Fruit fly (Drosophila melanogaster) whole organism, embryonic: Measurements from ENCODE around the gene CG43163.

ENCODE experiments used
- Asciz ChIP-seq: fragments of 200-800 bp; sonication (Bioruptor generic); optimal IDR thresholded peaks from 2 replicates; lab custom pipeline; 2017; ENCODE audit warnings: missing biosample characterization, mild to moderate bottlenecking, missing genetic modification characterization, missing genetic modification reagents
- Bteb2 ChIP-seq: fragments of 200-800 bp; sonication (Bioruptor generic); optimal IDR thresholded peaks from 2 replicates; lab custom pipeline; 2016; ENCODE audit warnings: missing biosample characterization, missing genetic modification characterization
- CG1024 ChIP-seq: fragments of 200-800 bp; sonication (Bioruptor generic); IDR thresholded peaks from 2 replicates; pipeline ENCODE4 v1.3.6; 2022; ENCODE audit warnings: missing biosample characterization, missing genetic modification characterization
- CG12155 ChIP-seq: fragments of 200-800 bp; sonication (Bioruptor generic); optimal IDR thresholded peaks from 3 replicates; lab custom pipeline; 2016; ENCODE audit warnings: missing biosample characterization, missing genetic modification characterization
- CG12942 ChIP-seq: fragments of 200-800 bp; sonication (Bioruptor generic); optimal IDR thresholded peaks from 3 replicates; lab custom pipeline; 2016; ENCODE audit warnings: missing biosample characterization, missing genetic modification characterization
- CG13624 ChIP-seq: fragments of 200-800 bp; sonication (Bioruptor generic); optimal IDR thresholded peaks from 2 replicates; lab custom pipeline; 2016; ENCODE audit warnings: missing biosample characterization, missing genetic modification characterization
- CG13894 ChIP-seq: fragments of 200-800 bp; sonication (Bioruptor generic); optimal IDR thresholded peaks from 3 replicates; lab custom pipeline; 2018; ENCODE audit warnings: missing biosample characterization, mild to moderate bottlenecking, missing genetic modification characterization, moderate library complexity
- CG15073 ChIP-seq: fragments of 200-800 bp; sonication (Bioruptor generic); optimal IDR thresholded peaks from 2 replicates; lab custom pipeline; 2016; ENCODE audit warnings: missing biosample characterization, missing genetic modification characterization
- CG1647 ChIP-seq: fragments of 200-800 bp; sonication (Bioruptor generic); optimal IDR thresholded peaks from 3 replicates; lab custom pipeline; 2016; ENCODE audit warnings: missing biosample characterization, missing genetic modification characterization
- CG18476 ChIP-seq: fragments of 200-800 bp; sonication (Bioruptor generic); optimal IDR thresholded peaks from 2 replicates; lab custom pipeline; 2016; ENCODE audit warnings: missing biosample characterization, mild to moderate bottlenecking, missing genetic modification characterization
- CG2678 ChIP-seq: fragments of 200-800 bp; sonication (Bioruptor generic); optimal IDR thresholded peaks from 3 replicates; lab custom pipeline; 2019; ENCODE audit warnings: missing biosample characterization, mild to moderate bottlenecking, missing genetic modification characterization, moderate library complexity
- CG3163 ChIP-seq: fragments of 200-800 bp; sonication (Bioruptor generic); optimal IDR thresholded peaks from 3 replicates; lab custom pipeline; 2016; ENCODE audit warnings: missing biosample characterization, missing genetic modification characterization
- CG4328 ChIP-seq: fragments of 200-800 bp; sonication (Bioruptor generic); optimal IDR thresholded peaks from 3 replicates; lab custom pipeline; 2017; ENCODE audit warnings: missing biosample characterization, missing genetic modification reagents, missing genetic modification characterization
- CG6765 ChIP-seq: fragments of 200-800 bp; sonication (Bioruptor generic); optimal IDR thresholded peaks from 3 replicates; lab custom pipeline; 2017; ENCODE audit warnings: missing biosample characterization, mild to moderate bottlenecking, missing genetic modification characterization
- CG7556 ChIP-seq: fragments of 200-800 bp; sonication (Bioruptor generic); optimal IDR thresholded peaks from 2 replicates; lab custom pipeline; 2017; ENCODE audit warnings: missing biosample characterization, mild to moderate bottlenecking, missing genetic modification characterization
- CG8290 ChIP-seq, 3 experiments: fragments of 200-800 bp; sonication (Bioruptor generic); optimal IDR thresholded peaks; 2 replicates each; lab custom pipeline; 2016 to 2019; ENCODE audit warnings: missing biosample characterization in 3 of 3, missing genetic modification characterization in 3 of 3, mild to moderate bottlenecking in 2 of 3, moderate library complexity in 1 of 3
- CG9932 ChIP-seq: fragments of 200-800 bp; sonication (Bioruptor generic); IDR thresholded peaks from 2 replicates; pipeline ENCODE4 v1.3.6; 2022; ENCODE audit warnings: missing biosample characterization, missing genetic modification characterization
- Camta ChIP-seq: fragments of 200-800 bp; sonication (Bioruptor generic); optimal IDR thresholded peaks from 2 replicates; lab custom pipeline; 2016; ENCODE audit warnings: missing biosample characterization, missing genetic modification characterization
- D19B ChIP-seq: fragments of 200-800 bp; sonication (Bioruptor generic); optimal IDR thresholded peaks from 2 replicates; lab custom pipeline; 2017; ENCODE audit warnings: missing biosample characterization, mild to moderate bottlenecking, missing genetic modification characterization
- Fer1 ChIP-seq: fragments of 200-800 bp; sonication (Bioruptor generic); optimal IDR thresholded peaks from 2 replicates; lab custom pipeline; 2017; ENCODE audit warnings: missing biosample characterization, mild to moderate bottlenecking, missing genetic modification characterization
- Hand ChIP-seq: fragments of 200-800 bp; sonication (Bioruptor generic); optimal IDR thresholded peaks from 2 replicates; lab custom pipeline; 2017; ENCODE audit warnings: mild to moderate bottlenecking, missing biosample characterization, missing genetic modification reagents, missing genetic modification characterization
- Hr39 ChIP-seq: fragments of >200 bp; optimal IDR thresholded peaks from 2 replicates; lab custom pipeline; 2017
- MTF-1 ChIP-seq: fragments of 200-800 bp; sonication (Bioruptor generic); optimal IDR thresholded peaks from 2 replicates; lab custom pipeline; 2018; ENCODE audit warnings: missing biosample characterization, mild to moderate bottlenecking, missing genetic modification characterization, borderline replicate concordance
- Max ChIP-seq: fragments of 200-800 bp; sonication (Bioruptor generic); optimal IDR thresholded peaks from 2 replicates; lab custom pipeline; 2016; ENCODE audit warnings: missing biosample characterization, mild to moderate bottlenecking, missing genetic modification characterization
- PHDP ChIP-seq: fragments of 200-800 bp; sonication (Bioruptor generic); optimal IDR thresholded peaks from 3 replicates; lab custom pipeline; 2018; ENCODE audit warnings: missing biosample characterization, mild to moderate bottlenecking, missing genetic modification characterization, moderate library complexity
- Spps ChIP-seq: fragments of 200-800 bp; sonication (Bioruptor generic); optimal IDR thresholded peaks from 2 replicates; lab custom pipeline; 2018; ENCODE audit warnings: missing biosample characterization, mild to moderate bottlenecking, missing genetic modification characterization
- Ssrp ChIP-seq: fragments of 200-800 bp; sonication (Bioruptor generic); optimal IDR thresholded peaks from 2 replicates; lab custom pipeline; 2018; ENCODE audit warnings: missing biosample characterization, mild to moderate bottlenecking, missing genetic modification characterization, moderate library complexity
- Stat92E ChIP-seq, 3 experiments: fragments of >200 bp in 2 of 3; fragments of 200-800 bp in 1 of 3; sonication (Bioruptor generic) in 1 of 3; optimal IDR thresholded peaks; 2 replicates each; lab custom pipeline; 2017 to 2019; ENCODE audit warnings: missing biosample characterization in 3 of 3, missing genetic modification characterization in 3 of 3, mild to moderate bottlenecking in 1 of 3, moderate library complexity in 1 of 3
- Xrp1 ChIP-seq: fragments of 200-800 bp; sonication (Bioruptor generic); IDR thresholded peaks from 2 replicates; pipeline ENCODE4 v1.3.6; 2022; ENCODE audit warnings: missing biosample characterization, missing genetic modification characterization
- abd-A ChIP-seq: fragments of 200-800 bp; sonication (Bioruptor generic); optimal IDR thresholded peaks from 3 replicates; lab custom pipeline; 2019; ENCODE audit warnings: missing biosample characterization, mild to moderate bottlenecking, missing genetic modification characterization, moderate library complexity
- az2 ChIP-seq: fragments of 200-800 bp; sonication (Bioruptor generic); optimal IDR thresholded peaks from 3 replicates; lab custom pipeline; 2016; ENCODE audit warnings: missing biosample characterization, missing genetic modification characterization
- bbx ChIP-seq: fragments of 200-800 bp; sonication (Bioruptor generic); IDR thresholded peaks from 2 replicates; pipeline ENCODE4 v1.3.6; 2022; ENCODE audit warnings: missing biosample characterization, missing genetic modification characterization; ENCODE audit not compliant: partially characterized antibody
- bcd ChIP-seq: fragments of 200-800 bp; sonication (Bioruptor generic); optimal IDR thresholded peaks from 2 replicates; lab custom pipeline; 2017; ENCODE audit warnings: missing biosample characterization, mild to moderate bottlenecking, missing genetic modification characterization
- caup ChIP-seq: fragments of 200-800 bp; sonication (Bioruptor generic); optimal IDR thresholded peaks from 3 replicates; lab custom pipeline; 2017; ENCODE audit warnings: missing biosample characterization, mild to moderate bottlenecking, missing genetic modification characterization, moderate library complexity; ENCODE audit not compliant: severe bottlenecking
- da ChIP-seq: fragments of 200-800 bp; sonication (Bioruptor generic); optimal IDR thresholded peaks from 2 replicates; lab custom pipeline; 2016; ENCODE audit warnings: missing biosample characterization, missing genetic modification characterization
- dpn ChIP-seq, 2 experiments: fragments of 200-800 bp; sonication (Bioruptor generic); optimal IDR thresholded peaks; 3 replicates each; lab custom pipeline; 2016; ENCODE audit warnings: missing biosample characterization in 2 of 2, missing genetic modification characterization in 2 of 2
- exex ChIP-seq: fragments of 200-800 bp; sonication (Bioruptor generic); optimal IDR thresholded peaks from 4 replicates; lab custom pipeline; 2018; ENCODE audit warnings: missing biosample characterization, mild to moderate bottlenecking, missing genetic modification characterization, moderate library complexity
- gem ChIP-seq: fragments of 200-800 bp; sonication (Bioruptor generic); optimal IDR thresholded peaks from 2 replicates; lab custom pipeline; 2019; ENCODE audit warnings: missing biosample characterization, mild to moderate bottlenecking, missing genetic modification characterization, moderate library complexity
- grau ChIP-seq: fragments of 200-800 bp; optimal IDR thresholded peaks from 3 replicates; lab custom pipeline; 2019; ENCODE audit warnings: missing biosample characterization, mild to moderate bottlenecking, missing genetic modification characterization, moderate library complexity
- jumu ChIP-seq: fragments of 200-800 bp; sonication (Bioruptor generic); optimal IDR thresholded peaks from 3 replicates; lab custom pipeline; 2016; ENCODE audit warnings: missing biosample characterization, missing genetic modification characterization
- kay ChIP-seq: fragments of 200-800 bp; sonication (Bioruptor generic); optimal IDR thresholded peaks from 2 replicates; lab custom pipeline; 2016; ENCODE audit warnings: missing biosample characterization, missing genetic modification characterization
- ken ChIP-seq: fragments of 200-800 bp; sonication (Bioruptor generic); IDR thresholded peaks from 3 replicates; pipeline ENCODE4 v1.3.6; 2022; ENCODE audit warnings: missing biosample characterization, missing genetic modification characterization
- kni ChIP-seq: fragments of 200-800 bp; sonication (Bioruptor generic); optimal IDR thresholded peaks from 3 replicates; lab custom pipeline; 2017; ENCODE audit warnings: mild to moderate bottlenecking, missing biosample characterization, missing genetic modification reagents, missing genetic modification characterization
- sens ChIP-seq: fragments of 200-800 bp; sonication (Bioruptor generic); peaks from one replicate; lab custom pipeline; 2016; ENCODE audit warnings: missing biosample characterization, missing genetic modification characterization
- shn ChIP-seq: fragments of 200-800 bp; sonication (Bioruptor generic); optimal IDR thresholded peaks from 3 replicates; lab custom pipeline; 2016; ENCODE audit warnings: missing biosample characterization, missing genetic modification characterization
- slbo ChIP-seq: fragments of 200-800 bp; sonication (Bioruptor generic); IDR thresholded peaks from 2 replicates; pipeline ENCODE4 v1.3.6; 2022; ENCODE audit warnings: missing biosample characterization, missing genetic modification characterization
- slp2 ChIP-seq: fragments of 200-800 bp; sonication (Bioruptor generic); optimal IDR thresholded peaks from 2 replicates; lab custom pipeline; 2016; ENCODE audit warnings: missing biosample characterization, missing genetic modification characterization
- tio ChIP-seq: fragments of 200-800 bp; sonication (Bioruptor generic); optimal IDR thresholded peaks from 2 replicates; lab custom pipeline; 2017; ENCODE audit warnings: missing biosample characterization, missing genetic modification characterization, inconsistent platforms
- zen2 ChIP-seq: fragments of 200-800 bp; sonication (Bioruptor generic); IDR thresholded peaks from 3 replicates; pipeline ENCODE4 v1.3.6; 2022; ENCODE audit warnings: missing biosample characterization, missing genetic modification characterization; ENCODE audit not compliant: partially characterized antibody

CG43163 gene

DNA sequence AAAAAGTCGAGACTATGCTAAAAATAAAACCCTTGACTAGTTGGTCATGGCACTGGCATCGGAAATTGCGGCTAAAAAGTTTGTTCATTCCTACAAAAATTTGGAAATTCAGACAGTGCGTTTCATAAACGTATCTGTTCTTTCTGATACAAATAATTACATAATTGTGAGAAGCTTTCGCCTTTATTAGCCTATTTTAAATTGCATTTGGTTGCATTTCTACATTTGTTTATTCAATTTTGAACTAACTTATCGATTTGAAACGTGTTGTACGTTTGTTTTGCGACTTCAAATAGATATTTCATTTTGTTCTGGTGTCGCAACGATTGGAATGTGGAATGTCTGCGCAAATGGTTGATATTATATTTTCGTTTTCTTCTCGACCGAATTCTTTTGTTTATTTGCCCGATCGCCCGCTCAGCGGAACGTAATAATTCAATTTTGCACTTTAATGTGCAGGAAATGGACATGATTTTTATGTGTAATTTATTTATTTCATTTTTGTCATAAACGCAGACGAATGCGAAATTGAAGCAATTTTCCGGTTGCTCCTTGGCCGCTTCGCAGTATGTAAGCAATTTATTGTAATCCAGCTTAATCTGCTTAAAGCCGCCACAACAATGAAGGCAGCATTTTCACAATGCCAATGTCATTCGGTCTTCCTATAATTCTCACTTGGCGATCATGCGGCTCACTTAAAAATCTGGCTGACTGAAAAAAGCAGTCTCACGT lies 60.7 kb downstream of the CG43163 start (continued):
- TF ChIP-seq CG1647 (GFP tag; lab: Kevin White, UChicago): peak; percentile 2
- TF ChIP-seq CG12155 (GFP tag; lab: Kevin White, UChicago): peak; percentile 67
- peak; percentile 66 for TF ChIP-seq Fer1
- TF ChIP-seq CG6765 (GFP tag; lab: Kevin White, UChicago): peak; percentile 6
- TF ChIP-seq ken (GFP tag; lab: Robert Waterston, UW): no peak
- peak; percentile 79 for TF ChIP-seq CG2678 (tag; lab: Kevin White, UChicago)
- peak; percentile 40 for TF ChIP-seq CG7556 (GFP tag; lab: Kevin White, UChicago)
- TF ChIP-seq PHDP: peak; percentile 69
- peak; percentile 48 for TF ChIP-seq CG4328
- peak; percentile 36 for TF ChIP-seq Asciz (GFP tag; lab: Kevin White, UChicago)
- no peak for TF ChIP-seq zen2 (GFP tag; lab: Robert Waterston, UW)
- TF ChIP-seq CG3163: peak; percentile 18
- peak; percentile 57 for TF ChIP-seq D19B (GFP tag; lab: Kevin White, UChicago)
- TF ChIP-seq Camta (GFP tag; lab: Kevin White, UChicago): peak; percentile 34
- no peak for TF ChIP-seq MTF-1 (GFP tag; lab: Kevin White, UChicago)
- no peak for TF ChIP-seq Hr39 (lab: Kevin White, UChicago)
- TF ChIP-seq slp2 (GFP tag; lab: Kevin White, UChicago): peak; percentile 15
- TF ChIP-seq dpn (GFP tag; optimal IDR thresholded peaks at IDR 0.05; lab: Kevin White, UChicago): peak; percentile 51 to 55
- TF ChIP-seq CG13624 (GFP tag; lab: Kevin White, UChicago): peak; percentile 63
- no peak for TF ChIP-seq Spps (tag; lab: Kevin White, UChicago)
- no peak for TF ChIP-seq shn (GFP tag; lab: Kevin White, UChicago)
- TF ChIP-seq bbx (GFP tag; lab: Robert Waterston, UW): no peak
- TF ChIP-seq caup (GFP tag; lab: Kevin White, UChicago): peak; percentile 70
- TF ChIP-seq gem: peak; percentile 71
- peak; percentile 46 for TF ChIP-seq tio (GFP tag; lab: Kevin White, UChicago)
- TF ChIP-seq Hand (GFP tag; lab: Kevin White, UChicago): peak; percentile 0
- peak; percentile 15 for TF ChIP-seq Ssrp (tag; lab: Kevin White, UChicago)
- no peak for TF ChIP-seq CG1024
- no peak for TF ChIP-seq jumu (GFP tag; lab: Kevin White, UChicago)
- peak; percentile 79 for TF ChIP-seq sens
- peak; percentile 32 for TF ChIP-seq CG13894 (tag; lab: Kevin White, UChicago)
- no peak for TF ChIP-seq Max (GFP tag; lab: Kevin White, UChicago)
- peak; percentile 79 for TF ChIP-seq CG9932 (GFP tag; lab: Robert Waterston, UW)
- no peak for TF ChIP-seq Stat92E (GFP tag; optimal IDR thresholded peaks at IDR 0.05; lab: Kevin White, UChicago)
- peak; percentile 5 for TF ChIP-seq CG18476 (GFP tag; lab: Kevin White, UChicago)
- peak; percentile 76 for TF ChIP-seq slbo (GFP tag; lab: Robert Waterston, UW)
- no peak for TF ChIP-seq CG12942
- no peak for TF ChIP-seq CG8290 (GFP tag; optimal IDR thresholded peaks at IDR 0.05; lab: Kevin White, UChicago)
- peak in 1 of 2 experiments; percentile 70 for TF ChIP-seq CG8290 (tag; optimal IDR thresholded peaks at IDR 0.05; lab: Kevin White, UChicago)
- peak; percentile 75 for TF ChIP-seq grau (tag; lab: Kevin White, UChicago)
- TF ChIP-seq abd-A (tag; lab: Kevin White, UChicago): no peak
- peak; percentile 33 for TF ChIP-seq bcd (GFP tag; lab: Kevin White, UChicago)
- TF ChIP-seq Xrp1 (GFP tag; lab: Robert Waterston, UW): peak; percentile 43; the same call in 1 of the 2 replicates
- TF ChIP-seq kay: no peak
- TF ChIP-seq az2 (GFP tag; lab: Kevin White, UChicago): peak; percentile 50
- peak; percentile 40 for TF ChIP-seq exex (tag; lab: Kevin White, UChicago)
- TF ChIP-seq da (GFP tag; lab: Kevin White, UChicago): no peak
- TF ChIP-seq kni (GFP tag; lab: Kevin White, UChicago): no peak
- TF ChIP-seq CG15073 (GFP tag; lab: Kevin White, UChicago): no peak
- peak; percentile 47 for TF ChIP-seq Bteb2
